Fruit fly (Drosophila melanogaster) whole organism, prepupa: ENCODE results near the gene CG17108.

ENCODE experiments used
- CG10631 ChIP-seq: fragments of 200-800 bp; sonication (Bioruptor generic); optimal IDR thresholded peaks from 2 replicates; lab custom pipeline; 2016; ENCODE audit warnings: missing biosample characterization, missing genetic modification characterization
- CG10669 ChIP-seq: fragments of 200-800 bp; sonication (Bioruptor generic); optimal IDR thresholded peaks from 3 replicates; lab custom pipeline; 2018; ENCODE audit warnings: missing biosample characterization, mild to moderate bottlenecking, missing genetic modification characterization, moderate library complexity
- CG11294 ChIP-seq: fragments of 200-800 bp; sonication (Bioruptor generic); IDR thresholded peaks from 2 replicates; pipeline ENCODE4 v1.3.6; 2022; ENCODE audit warnings: missing biosample characterization, missing genetic modification characterization
- CG11762 ChIP-seq: fragments of 200-800 bp; sonication (Bioruptor generic); optimal IDR thresholded peaks from 3 replicates; lab custom pipeline; 2016; ENCODE audit warnings: missing biosample characterization, missing genetic modification characterization; ENCODE audit not compliant: insufficient read depth
- CG11902 ChIP-seq: fragments of 200-800 bp; sonication (Bioruptor generic); optimal IDR thresholded peaks from 3 replicates; lab custom pipeline; 2016; ENCODE audit warnings: missing biosample characterization, missing genetic modification characterization
- CG31627 ChIP-seq: fragments of 200-800 bp; sonication (Bioruptor generic); optimal IDR thresholded peaks from 3 replicates; lab custom pipeline; 2016; ENCODE audit warnings: missing biosample characterization, missing genetic modification characterization
- CG32006 ChIP-seq: fragments of 200-800 bp; sonication (Bioruptor generic); optimal IDR thresholded peaks from 3 replicates; lab custom pipeline; 2017; ENCODE audit warnings: missing biosample characterization, mild to moderate bottlenecking, missing genetic modification characterization
- CG3919 ChIP-seq: fragments of 200-800 bp; sonication (Bioruptor generic); optimal IDR thresholded peaks from 3 replicates; lab custom pipeline; 2016; ENCODE audit warnings: missing biosample characterization, missing genetic modification characterization
- CG4318 ChIP-seq: fragments of 200-800 bp; sonication (Bioruptor generic); optimal IDR thresholded peaks from 3 replicates; lab custom pipeline; 2017; ENCODE audit warnings: missing biosample characterization, mild to moderate bottlenecking, missing genetic modification characterization
- CG6163 ChIP-seq: fragments of 200-800 bp; sonication (Bioruptor generic); IDR thresholded peaks from 3 replicates; pipeline ENCODE4 v1.3.6; 2022; ENCODE audit warnings: missing biosample characterization, missing genetic modification characterization
- CG6276 ChIP-seq: fragments of 200-800 bp; sonication (Bioruptor generic); optimal IDR thresholded peaks from 2 replicates; lab custom pipeline; 2017; ENCODE audit warnings: missing biosample characterization, mild to moderate bottlenecking, missing genetic modification characterization
- CG6792 ChIP-seq: fragments of 200-800 bp; sonication (Bioruptor generic); optimal IDR thresholded peaks from 3 replicates; lab custom pipeline; 2016; ENCODE audit warnings: missing biosample characterization, missing genetic modification characterization
- CG6808 ChIP-seq: fragments of 200-800 bp; sonication (Bioruptor generic); optimal IDR thresholded peaks from 3 replicates; lab custom pipeline; 2017; ENCODE audit warnings: missing biosample characterization, missing genetic modification characterization, mild to moderate bottlenecking, moderate library complexity, missing genetic modification reagents
- CG7368 ChIP-seq: fragments of 200-800 bp; sonication (Bioruptor generic); optimal IDR thresholded peaks from 3 replicates; lab custom pipeline; 2016; ENCODE audit warnings: missing biosample characterization, missing genetic modification characterization
- CG8119 ChIP-seq: fragments of 200-800 bp; sonication (Bioruptor generic); IDR thresholded peaks from 3 replicates; pipeline ENCODE4 v1.3.6; 2022; ENCODE audit warnings: missing biosample characterization, missing genetic modification characterization
- CG8319 ChIP-seq: fragments of 200-800 bp; sonication (Bioruptor generic); optimal IDR thresholded peaks from 3 replicates; lab custom pipeline; 2016; ENCODE audit warnings: missing biosample characterization, missing genetic modification characterization
- CG8632 ChIP-seq: fragments of 200-800 bp; sonication (Bioruptor generic); optimal IDR thresholded peaks from 3 replicates; lab custom pipeline; 2016; ENCODE audit warnings: missing biosample characterization, missing genetic modification characterization
- CG9139 ChIP-seq: fragments of 200-800 bp; sonication (Bioruptor generic); optimal IDR thresholded peaks from 3 replicates; lab custom pipeline; 2017; ENCODE audit warnings: missing biosample characterization, mild to moderate bottlenecking, missing genetic modification characterization
- Eip78C ChIP-seq: fragments of 200-800 bp; sonication (Bioruptor generic); peaks from one replicate; lab custom pipeline; 2016; ENCODE audit warnings: missing biosample characterization, missing genetic modification characterization
- Eip93F ChIP-seq: fragments of 200-800 bp; sonication (Bioruptor generic); optimal IDR thresholded peaks from 2 replicates; lab custom pipeline; 2016; ENCODE audit warnings: missing biosample characterization, mild to moderate bottlenecking, missing genetic modification characterization
- Ets96B ChIP-seq: fragments of 200-800 bp; optimal IDR thresholded peaks from 2 replicates; lab custom pipeline; 2019; ENCODE audit warnings: missing biosample characterization, mild to moderate bottlenecking, missing genetic modification characterization, moderate library complexity
- Gug ChIP-seq: fragments of 200-800 bp; sonication (Bioruptor generic); IDR thresholded peaks from 2 replicates; pipeline ENCODE4 v1.3.6; 2022; ENCODE audit warnings: missing biosample characterization, missing genetic modification characterization
- Hr39 ChIP-seq: fragments of 200-800 bp; sonication (Bioruptor generic); optimal IDR thresholded peaks from 2 replicates; lab custom pipeline; 2016; ENCODE audit warnings: missing biosample characterization, missing genetic modification characterization
- Hr4 ChIP-seq: fragments of 200-800 bp; sonication (Bioruptor generic); optimal IDR thresholded peaks from 3 replicates; lab custom pipeline; 2016; ENCODE audit warnings: missing biosample characterization, missing genetic modification characterization
- Lpt ChIP-seq: fragments of 200-800 bp; sonication (Bioruptor generic); optimal IDR thresholded peaks from 3 replicates; lab custom pipeline; 2016; ENCODE audit warnings: missing biosample characterization, missing genetic modification characterization
- Met ChIP-seq: fragments of 200-800 bp; sonication (Bioruptor generic); optimal IDR thresholded peaks from 3 replicates; lab custom pipeline; 2016; ENCODE audit warnings: missing biosample characterization, missing genetic modification characterization
- OdsH ChIP-seq: fragments of 200-800 bp; sonication (Bioruptor generic); optimal IDR thresholded peaks from 3 replicates; lab custom pipeline; 2016; ENCODE audit warnings: missing biosample characterization, missing genetic modification characterization
- Sox15 ChIP-seq: fragments of 200-800 bp; sonication (Bioruptor generic); optimal IDR thresholded peaks from 3 replicates; lab custom pipeline; 2016; ENCODE audit warnings: missing biosample characterization, missing genetic modification characterization
- achi ChIP-seq: fragments of 200-800 bp; sonication (Bioruptor generic); optimal IDR thresholded peaks from 3 replicates; lab custom pipeline; 2016; ENCODE audit warnings: missing biosample characterization, missing genetic modification characterization
- acj6 ChIP-seq: fragments of 200-800 bp; sonication (Bioruptor generic); optimal IDR thresholded peaks from 3 replicates; lab custom pipeline; 2016; ENCODE audit warnings: missing biosample characterization, missing genetic modification characterization
- dac ChIP-seq: fragments of 200-800 bp; sonication (Bioruptor generic); optimal IDR thresholded peaks from 2 replicates; lab custom pipeline; 2017; ENCODE audit warnings: missing biosample characterization, mild to moderate bottlenecking, missing genetic modification characterization
- dsx ChIP-seq: fragments of 200-800 bp; optimal IDR thresholded peaks from 3 replicates; lab custom pipeline; 2019; ENCODE audit warnings: missing biosample characterization, mild to moderate bottlenecking, missing genetic modification characterization, moderate library complexity; ENCODE audit not compliant: poor library complexity, severe bottlenecking
- eg ChIP-seq: fragments of 200-800 bp; sonication (Bioruptor generic); IDR thresholded peaks from 3 replicates; pipeline ENCODE4 v1.3.6; 2022; ENCODE audit warnings: missing biosample characterization, missing genetic modification characterization
- esn ChIP-seq: fragments of 200-800 bp; sonication (Bioruptor generic); optimal IDR thresholded peaks from 2 replicates; lab custom pipeline; 2016; ENCODE audit warnings: missing biosample characterization, mild to moderate bottlenecking, missing genetic modification characterization, moderate library complexity
- fd85E ChIP-seq: fragments of 200-800 bp; sonication (Bioruptor generic); optimal IDR thresholded peaks from 3 replicates; lab custom pipeline; 2016; ENCODE audit warnings: missing biosample characterization, missing genetic modification characterization
- lz ChIP-seq: fragments of 200-800 bp; sonication (Bioruptor generic); optimal IDR thresholded peaks from 3 replicates; lab custom pipeline; 2016; ENCODE audit warnings: missing biosample characterization, missing genetic modification characterization
- net ChIP-seq: fragments of 200-800 bp; sonication (Bioruptor generic); optimal IDR thresholded peaks from 3 replicates; lab custom pipeline; 2016; ENCODE audit warnings: missing biosample characterization, missing genetic modification characterization
- pdm3 ChIP-seq: fragments of 200-800 bp; sonication (Bioruptor generic); optimal IDR thresholded peaks from 3 replicates; lab custom pipeline; 2016; ENCODE audit warnings: missing biosample characterization, missing genetic modification characterization
- salr ChIP-seq, 2 experiments: fragments of 200-800 bp; sonication (Bioruptor generic); optimal IDR thresholded peaks; 3 replicates each; lab custom pipeline; 2016 to 2018; ENCODE audit warnings: missing biosample characterization in 2 of 2, missing genetic modification characterization in 2 of 2, mild to moderate bottlenecking in 1 of 2
- svp ChIP-seq: fragments of 200-800 bp; sonication (Bioruptor generic); peaks from one replicate; lab custom pipeline; 2016; ENCODE audit warnings: missing biosample characterization, missing genetic modification characterization
- topi ChIP-seq: fragments of 200-800 bp; sonication (Bioruptor generic); optimal IDR thresholded peaks from 3 replicates; lab custom pipeline; 2016; ENCODE audit warnings: missing biosample characterization, missing genetic modification characterization

CG17108 gene

dm6 chr2L:10672989-10673388, 20.9 kb downstream of the CG17108 start (continued):
- TF ChIP-seq fd85E (GFP tag; lab: Kevin White, UChicago) (no peak), Hr4 (peak; percentile 16), Eip93F (GFP tag; lab: Kevin White, UChicago) (no peak), Eip78C (GFP tag; lab: Kevin White, UChicago) (peak; percentile 92), CG10669 (GFP tag; lab: Kevin White, UChicago) (peak; percentile 42), CG6808 (GFP tag; lab: Kevin White, UChicago) (peak; percentile 37), salr (GFP tag; optimal IDR thresholded peaks at IDR 0.05; lab: Kevin White, UChicago) (no peak), Gug (no peak), lz (no peak), CG11294 (no peak), CG6276 (GFP tag; lab: Kevin White, UChicago) (peak; percentile 21), CG11762 (peak; percentile 22), svp (GFP tag; lab: Kevin White, UChicago) (peak; percentile 60), esn (GFP tag; lab: Kevin White, UChicago) (no peak), Hr39 (GFP tag; lab: Kevin White, UChicago) (no peak), topi (GFP tag; lab: Kevin White, UChicago) (no peak), Sox15 (no peak), CG10631 (GFP tag; lab: Kevin White, UChicago) (peak; percentile 31), CG9139 (GFP tag; lab: Kevin White, UChicago) (peak; percentile 17), Lpt (GFP tag; lab: Kevin White, UChicago) (no peak), CG32006 (GFP tag; lab: Kevin White, UChicago) (peak; percentile 47), CG3919 (GFP tag; lab: Kevin White, UChicago) (peak; percentile 49), pdm3 (GFP tag; lab: Kevin White, UChicago) (no peak), CG8319 (GFP tag; lab: Kevin White, UChicago) (no peak), Ets96B (tag; lab: Kevin White, UChicago) (peak; percentile 63), OdsH (GFP tag; lab: Kevin White, UChicago) (peak; percentile 25), CG4318 (GFP tag; lab: Kevin White, UChicago) (no peak), CG8632 (GFP tag; lab: Kevin White, UChicago) (no peak), Met (GFP tag; lab: Kevin White, UChicago) (no peak), achi (GFP tag; lab: Kevin White, UChicago) (peak; percentile 28), CG8119 (GFP tag; lab: Robert Waterston, UW) (peak; percentile 46; the same call in 2 of the 3 replicates), acj6 (peak; percentile 14), dac (GFP tag; lab: Kevin White, UChicago) (no peak), net (GFP tag; lab: Kevin White, UChicago) (peak; percentile 5), CG6792 (GFP tag; lab: Kevin White, UChicago) (peak; percentile 6), CG31627 (GFP tag; lab: Kevin White, UChicago) (no peak), CG11902 (GFP tag; lab: Kevin White, UChicago) (no peak), eg (peak; percentile 25; the same call in 1 of the 3 replicates), CG6163 (GFP tag; lab: Robert Waterston, UW) (0 out of 3 replicates have a peak, but pooled peaks have one; percentile 13)

DNA sequence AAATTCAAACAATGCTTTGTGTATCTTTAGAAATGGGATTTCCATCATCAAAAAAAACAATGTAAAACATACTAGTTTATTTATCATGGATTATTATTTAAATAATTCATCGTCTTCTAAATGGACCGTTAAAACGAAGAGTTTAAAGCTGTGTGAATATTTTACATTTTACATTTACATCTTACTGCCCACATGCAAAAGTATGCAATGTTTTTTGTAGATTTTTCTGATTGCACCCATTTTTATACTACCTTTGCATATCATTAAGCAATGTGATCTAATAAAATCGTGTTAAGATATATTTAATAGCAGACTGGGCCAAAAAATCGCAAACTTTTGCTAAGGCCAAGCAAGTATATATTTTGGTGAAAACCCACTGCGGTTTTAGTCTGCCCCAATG, 22.4 kb downstream of the CG17108 start:
- no peak for TF ChIP-seq pdm3 (GFP tag; lab: Kevin White, UChicago)
- no peak for TF ChIP-seq dsx (GFP tag; lab: Kevin White, UChicago)
- no peak for TF ChIP-seq Gug
- no peak for TF ChIP-seq CG7368
